Worm (Caenorhabditis elegans) whole organism, mixed stage, embryonic: Measurements from ENCODE around the gene nhr-61.
A peak's percentile ranks its signal among the peaks of the same experiment; 100 is the strongest.

ENCODE experiments used
- blmp-1 ChIP-seq: fragments of 150-350 bp; optimal IDR thresholded peaks from 2 replicates; lab custom pipeline; 2014; ENCODE audit warnings: missing biosample characterization, missing genetic modification characterization
- ces-1 ChIP-seq: fragments of 150-350 bp; optimal IDR thresholded peaks from 2 replicates; lab custom pipeline; 2014; ENCODE audit warnings: missing biosample characterization, missing genetic modification reagents, missing genetic modification characterization
- elt-1 ChIP-seq: sonication (generic microtip); optimal IDR thresholded peaks from 2 replicates; lab custom pipeline; 2017; ENCODE audit warnings: missing genetic modification characterization, mild to moderate bottlenecking, missing compliant biosample characterization, antibody characterized with exemption, moderate library complexity, borderline replicate concordance; ENCODE audit not compliant: insufficient read depth
- elt-3 ChIP-seq: fragments of 150-350 bp; optimal IDR thresholded peaks from 2 replicates; lab custom pipeline; 2014; ENCODE audit warnings: missing biosample characterization, missing genetic modification characterization
- ham-2 ChIP-seq: fragments of 200-800 bp; sonication (Bioruptor generic); optimal IDR thresholded peaks from 2 replicates; lab custom pipeline; 2018; ENCODE audit warnings: mild to moderate bottlenecking, missing genetic modification characterization, missing compliant biosample characterization
- nhr-76 ChIP-seq: sonication (generic microtip); optimal IDR thresholded peaks from 2 replicates; lab custom pipeline; 2017; ENCODE audit warnings: missing biosample characterization, missing genetic modification characterization
- pha-4 ChIP-seq: fragments of 150-350 bp; optimal IDR thresholded peaks from 2 replicates; lab custom pipeline; 2018; ENCODE audit warnings: missing biosample characterization, missing genetic modification reagents, missing genetic modification characterization
- snpc-4 ChIP-seq: fragments of 150-350 bp; optimal IDR thresholded peaks from 2 replicates; lab custom pipeline; 2014; ENCODE audit warnings: missing biosample characterization, missing genetic modification characterization
- sptf-1 ChIP-seq: sonication (generic microtip); optimal IDR thresholded peaks from 2 replicates; lab custom pipeline; 2017; ENCODE audit warnings: mild to moderate bottlenecking, missing genetic modification characterization, moderate library complexity, missing compliant biosample characterization
- unc-39 ChIP-seq: fragments of 150-350 bp; optimal IDR thresholded peaks from 2 replicates; lab custom pipeline; 2014; ENCODE audit warnings: missing biosample characterization, missing genetic modification characterization
- unc-62 ChIP-seq: fragments of 150-350 bp; optimal IDR thresholded peaks from 2 replicates; lab custom pipeline; 2014; ENCODE audit warnings: missing biosample characterization, missing genetic modification reagents, missing genetic modification characterization
- zip-8 ChIP-seq: fragments of 150-350 bp; optimal IDR thresholded peaks from 2 replicates; lab custom pipeline; 2014; ENCODE audit warnings: missing biosample characterization, missing genetic modification characterization
- ztf-11 ChIP-seq: fragments of 150-350 bp; optimal IDR thresholded peaks from 2 replicates; lab custom pipeline; 2014; ENCODE audit warnings: missing biosample characterization, missing genetic modification characterization

ce11 chrII:14822419-14822818, 4.1 kb upstream of the nhr-61 start:
- TF ChIP-seq nhr-76 (tag; lab: Kevin White, UChicago): no peak
- no peak for TF ChIP-seq snpc-4 (tag; lab: Kevin White, UChicago)
- peak; percentile 62 for TF ChIP-seq elt-3 (tag; lab: Kevin White, UChicago)
- TF ChIP-seq unc-62 (GFP tag; lab: Kevin White, UChicago): peak; percentile 9
- peak; percentile 89 for TF ChIP-seq ham-2 (GFP tag; lab: Kevin White, UChicago)
- peak; percentile 73 for TF ChIP-seq pha-4
- no peak for TF ChIP-seq sptf-1 (tag; lab: Kevin White, UChicago)
- peak; percentile 67 for TF ChIP-seq elt-1 (tag; lab: Kevin White, UChicago)
- TF ChIP-seq ztf-11 (tag; lab: Kevin White, UChicago): no peak
- TF ChIP-seq ces-1 (GFP tag; lab: Kevin White, UChicago): no peak
- no peak for TF ChIP-seq zip-8 (tag; lab: Kevin White, UChicago)
- TF ChIP-seq unc-39 (tag; lab: Kevin White, UChicago): no peak
- no peak for TF ChIP-seq blmp-1 (tag; lab: Kevin White, UChicago)
